Worm (Caenorhabditis elegans) whole organism, L3 larva: ENCODE data around the gene sto-2.
A peak's percentile ranks its signal among the peaks of the same experiment; 100 is the strongest.

Experiments
- egl-5 ChIP-seq: fragments of 150-350 bp; optimal IDR thresholded peaks from 2 replicates; lab custom pipeline; 2017; ENCODE audit warnings: missing biosample characterization, missing genetic modification reagents, missing genetic modification characterization, inconsistent platforms
- elt-1 ChIP-seq: fragments of 150-350 bp; optimal IDR thresholded peaks from 2 replicates; lab custom pipeline; 2014; ENCODE audit warnings: missing biosample characterization, missing genetic modification characterization
- nhr-12 ChIP-seq: fragments of 150-350 bp; optimal IDR thresholded peaks from 2 replicates; lab custom pipeline; 2014; ENCODE audit warnings: missing biosample characterization, missing genetic modification characterization
- nhr-76 ChIP-seq: fragments of 150-350 bp; sonication (generic microtip); optimal IDR thresholded peaks from 5 replicates; lab custom pipeline; 2014; ENCODE audit warnings: missing biosample characterization, missing genetic modification characterization
- nhr-77 ChIP-seq: fragments of 150-350 bp; optimal IDR thresholded peaks from 2 replicates; lab custom pipeline; 2014; ENCODE audit warnings: missing biosample characterization, missing genetic modification characterization
- pha-4 ChIP-seq: fragments of 150-350 bp; optimal IDR thresholded peaks from 2 replicates; lab custom pipeline; 2014; ENCODE audit warnings: missing biosample characterization, missing genetic modification reagents, missing genetic modification characterization
- skn-1 ChIP-seq: fragments of 150-350 bp; optimal IDR thresholded peaks from 2 replicates; lab custom pipeline; 2014; ENCODE audit warnings: missing biosample characterization, missing genetic modification characterization
- unc-39 ChIP-seq: sonication (generic microtip); optimal IDR thresholded peaks from 4 replicates; lab custom pipeline; 2017; ENCODE audit warnings: missing biosample characterization, missing genetic modification characterization
- zag-1 ChIP-seq: fragments of 150-350 bp; optimal IDR thresholded peaks from 2 replicates; lab custom pipeline; 2014; ENCODE audit warnings: missing biosample characterization, missing genetic modification characterization
- ztf-11 ChIP-seq: fragments of 150-350 bp; optimal IDR thresholded peaks from 2 replicates; lab custom pipeline; 2014; ENCODE audit warnings: missing biosample characterization, missing genetic modification characterization

DNA sequence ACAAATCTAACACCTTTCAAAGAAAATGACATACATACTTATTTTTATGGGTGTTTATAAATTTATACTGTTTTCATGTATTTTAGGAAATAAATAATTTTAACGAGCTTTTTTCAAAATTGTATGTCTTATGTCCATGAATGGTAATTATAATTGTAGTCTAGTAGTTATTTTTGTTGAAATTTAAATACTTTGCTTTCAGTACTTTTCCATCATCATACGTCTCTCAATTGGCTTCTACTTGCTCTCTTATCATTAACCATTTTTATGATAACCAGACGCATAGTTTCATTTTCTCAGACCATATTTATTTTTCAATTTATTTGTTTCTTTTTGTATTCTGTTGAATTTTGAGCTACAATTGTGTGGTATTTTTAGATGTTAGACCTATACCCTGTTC, 42.2 kb upstream of the sto-2 start, which contains the start of gene F35C8.5:
- TF ChIP-seq zag-1 (tag; lab: Kevin White, UChicago) (no peak), unc-39 (no peak), nhr-77 (tag; lab: Kevin White, UChicago) (no peak), ztf-11 (no peak), elt-1 (tag; lab: Kevin White, UChicago) (no peak), nhr-12 (tag; lab: Kevin White, UChicago) (no peak), pha-4 (peak; percentile 16), nhr-76 (tag; lab: Kevin White, UChicago) (no peak), egl-5 (tag; lab: Kevin White, UChicago) (no peak), skn-1 (tag; lab: Kevin White, UChicago) (no peak)
